Worm (Caenorhabditis elegans): ENCODE data around the gene mlt-9.

mlt-9 gene

ce11 chrX:15092775-15093386 lies 14.7 kb downstream of the mlt-9 start:
- TF ChIP-seq hlh-13 (GFP tag; optimal IDR thresholded peaks at IDR 0.05) (no peak), ama-1 (optimal IDR thresholded peaks at IDR 0.05) (no peak), pha-4 (tag; optimal IDR thresholded peaks at IDR 0.05) (no peak), ceh-18 (tag; optimal IDR thresholded peaks at IDR 0.05) (no peak), ttx-3 (tag; optimal IDR thresholded peaks at IDR 0.05) (no peak)

ce11 chrX:15089123-15089522 lies 18.5 kb downstream of the mlt-9 start, which contains the start of gene flr-4:
Gene flr-4, plus strand, starts transcription at chrX:15089397.
- no peak for TF ChIP-seq npax-4 (tag; optimal IDR thresholded peaks at IDR 0.05)
- TF ChIP-seq sdc-2 (tag; optimal IDR thresholded peaks at IDR 0.05) = no peak
- no peak for TF ChIP-seq elt-2 (tag; optimal IDR thresholded peaks at IDR 0.05)
- TF ChIP-seq pha-2 (tag; optimal IDR thresholded peaks at IDR 0.05) = no peak
- no peak for TF ChIP-seq unc-3 (GFP tag; conservative IDR thresholded peaks at IDR 0.05)
- TF ChIP-seq unc-3 (tag; optimal IDR thresholded peaks at IDR 0.05) = no peak
- no peak for TF ChIP-seq elt-4 (tag; optimal IDR thresholded peaks at IDR 0.05)
- no peak for TF ChIP-seq hlh-13 (GFP tag; optimal IDR thresholded peaks at IDR 0.05)
- no peak for TF ChIP-seq fkh-10 (GFP tag; optimal IDR thresholded peaks at IDR 0.05)
- TF ChIP-seq ref-2 (tag; optimal IDR thresholded peaks at IDR 0.05) = no peak
- no peak for TF ChIP-seq pha-4 (tag; optimal IDR thresholded peaks at IDR 0.05)
- no peak for TF ChIP-seq F13H6.1 (tag; optimal IDR thresholded peaks at IDR 0.05)
- TF ChIP-seq lim-6 (tag; optimal IDR thresholded peaks at IDR 0.05) = no peak

DNA sequence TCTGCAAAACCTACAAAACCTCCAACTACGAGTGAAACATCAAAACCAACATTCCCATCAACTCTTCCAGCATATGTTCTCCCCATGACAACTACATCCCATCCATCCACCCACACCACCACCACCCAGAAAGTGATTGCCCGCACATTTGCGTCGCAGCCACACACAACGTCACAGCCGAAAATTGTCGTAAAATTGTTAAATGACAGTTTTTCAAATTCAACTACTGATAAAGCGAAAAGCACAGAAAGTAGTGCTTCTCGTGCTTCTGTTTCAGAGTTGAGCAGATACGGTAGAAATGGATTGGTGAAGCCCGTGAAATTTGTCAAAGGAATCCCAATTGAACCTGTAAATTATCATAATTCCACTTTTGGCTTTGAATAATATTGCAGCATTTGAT lies 19.8 kb downstream of the mlt-9 start:
- TF ChIP-seq nfya-1 (tag; optimal IDR thresholded peaks at IDR 0.05) (no peak), ceh-2 (tag; optimal IDR thresholded peaks at IDR 0.05) (no peak)

DNA sequence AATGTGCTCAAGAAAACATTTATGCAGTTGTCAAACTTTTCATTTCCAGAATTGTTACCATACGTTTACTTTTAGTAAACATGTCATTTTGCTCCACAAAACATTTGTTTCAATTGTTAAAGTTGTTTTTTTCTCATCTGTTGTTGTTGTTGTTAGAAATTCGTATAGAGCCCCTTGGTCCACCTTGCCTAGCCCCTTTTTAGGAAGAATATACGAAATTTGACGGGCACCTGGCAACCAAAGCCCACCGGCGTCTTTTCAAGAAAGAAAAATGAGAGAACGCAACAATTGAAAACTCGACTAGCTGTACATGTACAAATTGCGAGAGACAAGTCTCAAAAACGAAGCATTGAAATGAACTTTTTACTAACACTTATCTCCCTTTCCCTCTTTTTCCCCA lies 23.2 kb downstream of the mlt-9 start, which contains the start of gene F09B12.5:
F09B12.5 (plus strand) TSS at position 301 of the 400 bp plus-strand sequence.
- no peak for TF ChIP-seq hlh-6 (tag; optimal IDR thresholded peaks at IDR 0.05)
- no peak for TF ChIP-seq sox-2 (GFP tag; IDR thresholded peaks at IDR 0.05)
- TF ChIP-seq K02D7.2 (tag; optimal IDR thresholded peaks at IDR 0.05) = no peak
- no peak for TF ChIP-seq ceh-31 (tag; optimal IDR thresholded peaks at IDR 0.05)
- TF ChIP-seq ceh-24 (tag; optimal IDR thresholded peaks at IDR 0.05) = no peak
- TF ChIP-seq pha-4 (tag; optimal IDR thresholded peaks at IDR 0.05) = no peak
- TF ChIP-seq T23F11.4 (GFP tag; optimal IDR thresholded peaks at IDR 0.05) = no peak
- no peak for TF ChIP-seq dmd-4 (tag; optimal IDR thresholded peaks at IDR 0.05; ENCODE audit: borderline replicate concordance)
- TF ChIP-seq C08G9.2 (tag; optimal IDR thresholded peaks at IDR 0.05) = no peak
- TF ChIP-seq unc-55 (GFP tag; optimal IDR thresholded peaks at IDR 0.05) = no peak

DNA sequence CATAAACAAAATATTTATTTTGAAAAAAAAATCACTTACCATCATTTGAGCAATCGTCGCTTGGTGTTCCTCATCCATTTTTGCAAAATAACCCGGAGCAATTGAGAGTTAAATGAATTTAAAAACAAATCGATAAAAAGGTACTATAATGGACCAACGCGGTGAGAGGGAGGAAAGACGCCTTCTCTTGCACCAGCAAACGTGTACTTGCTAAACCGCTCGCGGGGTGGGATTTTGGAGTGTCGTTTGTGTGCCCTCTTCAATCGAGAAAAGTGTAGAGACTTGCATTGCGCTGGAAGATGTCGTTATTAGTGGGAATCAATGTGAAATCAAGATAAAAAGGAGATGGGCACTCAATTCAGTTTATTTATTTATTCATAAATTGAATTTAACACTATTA lies 23.8 kb downstream of the mlt-9 start, which contains the start of gene H40L08.1:
H40L08.1 (minus strand) TSS at position 292 of the 400 bp plus-strand sequence.
- TF ChIP-seq ceh-2 (tag; optimal IDR thresholded peaks at IDR 0.05) = no peak
- no peak for TF ChIP-seq che-1 (tag; optimal IDR thresholded peaks at IDR 0.05)
- TF ChIP-seq ceh-48 (tag; optimal IDR thresholded peaks at IDR 0.05) = peak; percentile 34
- no peak for TF ChIP-seq fax-1 (tag; optimal IDR thresholded peaks at IDR 0.05)
- no peak for TF ChIP-seq K02D7.2 (tag; optimal IDR thresholded peaks at IDR 0.05)
- no peak for TF ChIP-seq hlh-6 (tag; optimal IDR thresholded peaks at IDR 0.05)
- TF ChIP-seq elt-2 (tag; optimal IDR thresholded peaks at IDR 0.05) = peak; percentile 38
- TF ChIP-seq fkh-10 (GFP tag; optimal IDR thresholded peaks at IDR 0.05) = no peak
- no peak for TF ChIP-seq hlh-30 (tag; optimal IDR thresholded peaks at IDR 0.05; ENCODE audit: insufficient read depth)
- TF ChIP-seq unc-42 (tag; optimal IDR thresholded peaks at IDR 0.05) = peak; percentile 15

- TF ChIP-seq dmd-4 (tag; optimal IDR thresholded peaks at IDR 0.05; ENCODE audit: borderline replicate concordance) = no peak
- TF ChIP-seq F13H6.1 (tag; optimal IDR thresholded peaks at IDR 0.05) = no peak
- no peak for TF ChIP-seq unc-3 (GFP tag; conservative IDR thresholded peaks at IDR 0.05)
- TF ChIP-seq unc-3 (tag; optimal IDR thresholded peaks at IDR 0.05) = no peak
- TF ChIP-seq zip-5 (tag; optimal IDR thresholded peaks at IDR 0.05) = no peak
- no peak for TF ChIP-seq elt-2 (tag; optimal IDR thresholded peaks at IDR 0.05)
- no peak for TF ChIP-seq ceh-14 (tag; optimal IDR thresholded peaks at IDR 0.05)
- TF ChIP-seq ama-1 (optimal IDR thresholded peaks at IDR 0.05) = no peak
- no peak for TF ChIP-seq fkh-6 (tag; optimal IDR thresholded peaks at IDR 0.05)
- TF ChIP-seq fax-1 (tag; optimal IDR thresholded peaks at IDR 0.05) = no peak
- no peak for TF ChIP-seq unc-86 (tag; optimal IDR thresholded peaks at IDR 0.05)
- TF ChIP-seq pat-9 (tag; optimal IDR thresholded peaks at IDR 0.05) = no peak
- TF ChIP-seq ceh-22 (tag; optimal IDR thresholded peaks at IDR 0.05) = no peak
Observed at ce11 chrX:15081486-15081885, 26.1 kb downstream of the mlt-9 start.
